Fruit fly (Drosophila melanogaster) whole organism, wandering third instar larva: ENCODE results near the gene PIG-U.

ENCODE experiments used
- CG9705 ChIP-seq: fragments of 200-800 bp; sonication (Bioruptor generic); optimal IDR thresholded peaks from 2 replicates; lab custom pipeline; 2018; ENCODE audit warnings: missing biosample characterization, mild to moderate bottlenecking, missing genetic modification characterization
- Dfd ChIP-seq: fragments of >200 bp; optimal IDR thresholded peaks from 2 replicates; lab custom pipeline; 2017; ENCODE audit warnings: missing biosample characterization, missing genetic modification characterization
- GATAd ChIP-seq: sonication (Bioruptor generic); optimal IDR thresholded peaks from 2 replicates; lab custom pipeline; 2016; ENCODE audit warnings: missing biosample characterization, missing genetic modification characterization
- Hnf4 ChIP-seq: fragments of 200-800 bp; sonication (Bioruptor generic); optimal IDR thresholded peaks from 2 replicates; lab custom pipeline; 2016; ENCODE audit warnings: missing biosample characterization, mild to moderate bottlenecking, missing genetic modification characterization
- Hr78 ChIP-seq: fragments of >200 bp; optimal IDR thresholded peaks from 2 replicates; lab custom pipeline; 2017; ENCODE audit warnings: missing biosample characterization, missing genetic modification characterization
- N ChIP-seq: fragments of >200 bp; optimal IDR thresholded peaks from 2 replicates; lab custom pipeline; 2018; ENCODE audit warnings: missing biosample characterization, missing external identifiers, missing genetic modification characterization
- br ChIP-seq: fragments of 200-800 bp; sonication (Bioruptor generic); optimal IDR thresholded peaks from 2 replicates; lab custom pipeline; 2016; ENCODE audit warnings: missing biosample characterization, missing genetic modification characterization
- dl ChIP-seq, 2 experiments: fragments of 175-275, 200-275 bp in 1 of 2; fragments of 200-275 bp in 1 of 2; sonication (Bioruptor generic); optimal IDR thresholded peaks; lab custom pipeline; 2018; ENCODE audit warnings: mild to moderate bottlenecking in 2 of 2, missing biosample characterization in 2 of 2, missing genetic modification characterization in 2 of 2, moderate library complexity in 2 of 2; ENCODE audit not compliant: partially characterized antibody in 2 of 2, insufficient read depth in 1 of 2
- ey ChIP-seq: fragments of 200-800 bp; sonication (Bioruptor generic); optimal IDR thresholded peaks from 2 replicates; lab custom pipeline; 2016; ENCODE audit warnings: missing biosample characterization, missing genetic modification characterization
- fru ChIP-seq: fragments of 200-800 bp; sonication (Bioruptor generic); optimal IDR thresholded peaks from 3 replicates; lab custom pipeline; 2016; ENCODE audit warnings: missing biosample characterization, mild to moderate bottlenecking, missing genetic modification characterization
- lola ChIP-seq: fragments of >200 bp; optimal IDR thresholded peaks from 2 replicates; lab custom pipeline; 2017; ENCODE audit warnings: missing biosample characterization, missing genetic modification characterization
- psq ChIP-seq: fragments of 200-800 bp; sonication (Bioruptor generic); optimal IDR thresholded peaks from 3 replicates; lab custom pipeline; 2017; ENCODE audit warnings: missing biosample characterization, mild to moderate bottlenecking, missing genetic modification characterization, moderate library complexity
- tai ChIP-seq: sonication (Bioruptor generic); optimal IDR thresholded peaks from 2 replicates; lab custom pipeline; 2016; ENCODE audit warnings: missing biosample characterization, missing genetic modification characterization

- TF ChIP-seq dl (GFP tag; optimal IDR thresholded peaks at IDR 0.05; lab: Kevin White, UChicago; ENCODE audit: insufficient read depth in 1 of 2, partially characterized antibody in 2 of 2) (no peak), Hnf4 (no peak), GATAd (GFP tag; lab: Kevin White, UChicago) (no peak), fru (GFP tag; lab: Kevin White, UChicago) (no peak), psq (GFP tag; lab: Kevin White, UChicago) (no peak), N (GFP tag; lab: Kevin White, UChicago) (no peak), Hr78 (GFP tag; lab: Kevin White, UChicago) (no peak), ey (GFP tag; lab: Kevin White, UChicago) (no peak), br (GFP tag; lab: Kevin White, UChicago) (no peak), tai (GFP tag; lab: Kevin White, UChicago) (no peak), Dfd (GFP tag; lab: Kevin White, UChicago) (no peak), CG9705 (GFP tag; lab: Kevin White, UChicago) (no peak), lola (GFP tag; lab: Kevin White, UChicago) (no peak)
Measured at dm6 chr2L:8525000-8525399, 10.1 kb downstream of the PIG-U start.
